Worm (Caenorhabditis elegans): ENCODE measurements around the gene C45G9.12.

- no peak for TF ChIP-seq pha-4 (tag; optimal IDR thresholded peaks at IDR 0.05)
- TF ChIP-seq snpc-4 (tag; optimal IDR thresholded peaks at IDR 0.05): no peak
- no peak for TF ChIP-seq R02D3.7 (tag; optimal IDR thresholded peaks at IDR 0.05)
- TF ChIP-seq nhr-11 (tag; optimal IDR thresholded peaks at IDR 0.05): no peak
- no peak for TF ChIP-seq ama-1 (optimal IDR thresholded peaks at IDR 0.05)
- TF ChIP-seq nhr-23 (tag; optimal IDR thresholded peaks at IDR 0.05): no peak
- no peak for TF ChIP-seq fkh-10 (GFP tag; optimal IDR thresholded peaks at IDR 0.05)
- TF ChIP-seq aly-2 (tag; optimal IDR thresholded peaks at IDR 0.05): no peak
- no peak for TF ChIP-seq fkh-2 (tag; optimal IDR thresholded peaks at IDR 0.05)
- TF ChIP-seq nhr-12 (tag; optimal IDR thresholded peaks at IDR 0.05): no peak
- TF ChIP-seq ceh-28 (tag; optimal IDR thresholded peaks at IDR 0.05): no peak
- TF ChIP-seq hmg-11 (tag; optimal IDR thresholded peaks at IDR 0.05): no peak
- no peak for TF ChIP-seq unc-62 (GFP tag; optimal IDR thresholded peaks at IDR 0.05)
These were observed 3.0 kb upstream of the C45G9.12 start, which contains the start of gene ttbk-6 for ce11 chrIII:5074398-5074797.

All from whole organism, L3 larva.